Fruit fly (Drosophila melanogaster) whole organism, embryonic: ENCODE results near the gene Obp99c.

Experiments
- Antp ChIP-seq: fragments of 200-800 bp; sonication (Bioruptor generic); optimal IDR thresholded peaks from 3 replicates; lab custom pipeline; 2016; ENCODE audit warnings: missing biosample characterization, missing genetic modification characterization
- B-H1 ChIP-seq: fragments of 200-800 bp; sonication (Bioruptor generic); IDR thresholded peaks from 3 replicates; pipeline ENCODE4 v1.3.6; 2022; ENCODE audit warnings: missing biosample characterization, missing genetic modification characterization
- Bgb ChIP-seq: fragments of 200-800 bp; sonication (Bioruptor generic); IDR thresholded peaks from 2 replicates; pipeline ENCODE4 v1.3.6; 2022; ENCODE audit warnings: missing biosample characterization, missing genetic modification characterization; ENCODE audit not compliant: partially characterized antibody
- CG10462 ChIP-seq: fragments of 200-800 bp; sonication (Bioruptor generic); optimal IDR thresholded peaks from 2 replicates; lab custom pipeline; 2016; ENCODE audit warnings: missing biosample characterization, missing genetic modification characterization
- CG12744 ChIP-seq: fragments of 200-800 bp; sonication (Bioruptor generic); optimal IDR thresholded peaks from 2 replicates; lab custom pipeline; 2016; ENCODE audit warnings: missing biosample characterization, missing genetic modification characterization
- CG13296 ChIP-seq: fragments of 200-800 bp; sonication (Bioruptor generic); optimal IDR thresholded peaks from 3 replicates; lab custom pipeline; 2018; ENCODE audit warnings: missing biosample characterization, mild to moderate bottlenecking, missing genetic modification characterization
- CG13894 ChIP-seq: fragments of 200-800 bp; sonication (Bioruptor generic); optimal IDR thresholded peaks from 3 replicates; lab custom pipeline; 2018; ENCODE audit warnings: missing biosample characterization, mild to moderate bottlenecking, missing genetic modification characterization, moderate library complexity
- CG14014 ChIP-seq: fragments of 200-800 bp; sonication (Bioruptor generic); IDR thresholded peaks from 2 replicates; pipeline ENCODE4 v1.3.6; 2022; ENCODE audit warnings: missing biosample characterization, missing genetic modification characterization
- CG15696 ChIP-seq: fragments of 200-800 bp; sonication (Bioruptor generic); optimal IDR thresholded peaks from 2 replicates; lab custom pipeline; 2019; ENCODE audit warnings: missing biosample characterization, mild to moderate bottlenecking, missing genetic modification characterization, moderate library complexity
- CG18011 ChIP-seq: fragments of 200-800 bp; sonication (Bioruptor generic); optimal IDR thresholded peaks from 2 replicates; lab custom pipeline; 2017; ENCODE audit warnings: missing biosample characterization, missing genetic modification characterization, mild to moderate bottlenecking, moderate library complexity, missing genotype
- CG31365 ChIP-seq: fragments of 200-800 bp; sonication (Bioruptor generic); optimal IDR thresholded peaks from 2 replicates; lab custom pipeline; 2018; ENCODE audit warnings: missing biosample characterization, mild to moderate bottlenecking, missing genetic modification characterization
- CG3281 ChIP-seq: fragments of 200-800 bp; sonication (Bioruptor generic); optimal IDR thresholded peaks from 3 replicates; lab custom pipeline; 2017; ENCODE audit warnings: missing biosample characterization, mild to moderate bottlenecking, missing genetic modification characterization
- CG34224 ChIP-seq: fragments of 200-800 bp; sonication (Bioruptor generic); IDR thresholded peaks from 3 replicates; pipeline ENCODE4 v1.3.6; 2022; ENCODE audit warnings: missing biosample characterization, missing genetic modification characterization; ENCODE audit not compliant: partially characterized antibody
- CG4707 ChIP-seq: fragments of 200-800 bp; sonication (Bioruptor generic); optimal IDR thresholded peaks from 2 replicates; lab custom pipeline; 2018; ENCODE audit warnings: missing biosample characterization, mild to moderate bottlenecking, missing genetic modification characterization, moderate library complexity
- CG4854 ChIP-seq: fragments of 200-800 bp; sonication (Bioruptor generic); optimal IDR thresholded peaks from 2 replicates; lab custom pipeline; 2016; ENCODE audit warnings: missing biosample characterization, missing genetic modification characterization, inconsistent platforms
- CG6689 ChIP-seq: fragments of 200-800 bp; sonication (Bioruptor generic); IDR thresholded peaks from 2 replicates; pipeline ENCODE4 v1.3.6; 2022; ENCODE audit warnings: missing biosample characterization, missing genetic modification characterization
- CG8359 ChIP-seq: fragments of 200-800 bp; sonication (Bioruptor generic); optimal IDR thresholded peaks from 2 replicates; lab custom pipeline; 2017; ENCODE audit warnings: missing biosample characterization, mild to moderate bottlenecking, missing genetic modification characterization, borderline replicate concordance
- CG8478 ChIP-seq: fragments of >200 bp; optimal IDR thresholded peaks from 2 replicates; lab custom pipeline; 2018
- CG8924 ChIP-seq: fragments of 200-800 bp; optimal IDR thresholded peaks from 3 replicates; lab custom pipeline; 2019; ENCODE audit warnings: missing biosample characterization, mild to moderate bottlenecking, missing genetic modification characterization, moderate library complexity
- CG9727 ChIP-seq: fragments of 200-800 bp; sonication (Bioruptor generic); optimal IDR thresholded peaks from 3 replicates; lab custom pipeline; 2017; ENCODE audit warnings: missing biosample characterization, mild to moderate bottlenecking, missing genetic modification characterization
- Chrac-16 ChIP-seq: fragments of 200-800 bp; sonication (Bioruptor generic); optimal IDR thresholded peaks from 3 replicates; lab custom pipeline; 2016; ENCODE audit warnings: missing biosample characterization, missing genetic modification characterization
- CrebB ChIP-seq: fragments of 200-800 bp; sonication (Bioruptor generic); optimal IDR thresholded peaks from 3 replicates; lab custom pipeline; 2018; ENCODE audit warnings: missing biosample characterization, mild to moderate bottlenecking, missing genetic modification characterization
- Ets65A ChIP-seq: fragments of 200-800 bp; sonication (Bioruptor generic); peaks from one replicate; lab custom pipeline; 2016; ENCODE audit warnings: missing biosample characterization, missing genetic modification characterization
- Gsc ChIP-seq: fragments of 200-800 bp; sonication (Bioruptor generic); IDR thresholded peaks from 2 replicates; pipeline ENCODE4 v1.3.6; 2022; ENCODE audit warnings: missing biosample characterization, missing genetic modification characterization
- HLH54F ChIP-seq: fragments of 200-800 bp; sonication (Bioruptor generic); optimal IDR thresholded peaks from 3 replicates; lab custom pipeline; 2016; ENCODE audit warnings: missing biosample characterization, missing genetic modification characterization
- Hmx ChIP-seq: fragments of 200-800 bp; sonication (Bioruptor generic); optimal IDR thresholded peaks from 2 replicates; lab custom pipeline; 2016; ENCODE audit warnings: missing biosample characterization, missing genetic modification characterization
- Hr51 ChIP-seq, 2 experiments: fragments of 200-800 bp; sonication (Bioruptor generic); optimal IDR thresholded peaks; 2 replicates in 1 of 2; 3 replicates in 1 of 2; lab custom pipeline; 2016 to 2018; ENCODE audit warnings: missing biosample characterization in 2 of 2, missing genetic modification characterization in 2 of 2, mild to moderate bottlenecking in 1 of 2, moderate library complexity in 1 of 2
- Kr ChIP-seq: fragments of 200-800 bp; sonication (Bioruptor generic); optimal IDR thresholded peaks from 2 replicates; lab custom pipeline; 2017; ENCODE audit warnings: missing biosample characterization, mild to moderate bottlenecking, missing genetic modification characterization
- Oli ChIP-seq: fragments of 200-800 bp; sonication (Bioruptor generic); optimal IDR thresholded peaks from 2 replicates; lab custom pipeline; 2018; ENCODE audit warnings: missing biosample characterization, mild to moderate bottlenecking, missing genetic modification characterization, moderate library complexity
- PHDP ChIP-seq: fragments of 200-800 bp; sonication (Bioruptor generic); optimal IDR thresholded peaks from 3 replicates; lab custom pipeline; 2018; ENCODE audit warnings: missing biosample characterization, mild to moderate bottlenecking, missing genetic modification characterization, moderate library complexity
- Poxn ChIP-seq: fragments of 200-800 bp; sonication (Bioruptor generic); IDR thresholded peaks from 2 replicates; pipeline ENCODE4 v1.3.6; 2022; ENCODE audit warnings: missing biosample characterization, missing genetic modification characterization
- Sry-β ChIP-seq: fragments of 200-800 bp; sonication (Bioruptor generic); optimal IDR thresholded peaks from 2 replicates; lab custom pipeline; 2018; ENCODE audit warnings: missing biosample characterization, mild to moderate bottlenecking, missing genetic modification characterization, moderate library complexity
- ac ChIP-seq: fragments of 200-800 bp; sonication (Bioruptor generic); optimal IDR thresholded peaks from 3 replicates; lab custom pipeline; 2017; ENCODE audit warnings: missing biosample characterization, mild to moderate bottlenecking, missing genetic modification characterization
- al ChIP-seq: fragments of 200-800 bp; sonication (Bioruptor generic); IDR thresholded peaks from 2 replicates; pipeline ENCODE4 v1.3.6; 2022; ENCODE audit warnings: missing biosample characterization, missing genetic modification characterization
- cg ChIP-seq: fragments of 200-800 bp; sonication (Bioruptor generic); optimal IDR thresholded peaks from 3 replicates; lab custom pipeline; 2019; ENCODE audit warnings: missing biosample characterization, mild to moderate bottlenecking, missing genetic modification characterization, moderate library complexity
- chm ChIP-seq: fragments of 200-800 bp; sonication (Bioruptor generic); IDR thresholded peaks from 2 replicates; pipeline ENCODE4 v1.3.6; 2022; ENCODE audit warnings: missing biosample characterization, missing genetic modification characterization
- crc ChIP-seq: fragments of 200-800 bp; sonication (Bioruptor generic); optimal IDR thresholded peaks from 2 replicates; lab custom pipeline; 2016; ENCODE audit warnings: missing biosample characterization, missing genetic modification characterization
- disco-r ChIP-seq: fragments of 200-800 bp; sonication (Bioruptor generic); optimal IDR thresholded peaks from 2 replicates; lab custom pipeline; 2016; ENCODE audit warnings: missing biosample characterization, missing genetic modification characterization
- eve ChIP-seq, 2 experiments: fragments of >200 bp; optimal IDR thresholded peaks; 2 replicates each; lab custom pipeline; 2017; ENCODE audit warnings: missing biosample characterization in 2 of 2, missing genetic modification characterization in 2 of 2
- gfzf ChIP-seq: fragments of 200-800 bp; sonication (Bioruptor generic); optimal IDR thresholded peaks from 2 replicates; lab custom pipeline; 2016; ENCODE audit warnings: missing biosample characterization, mild to moderate bottlenecking, missing genetic modification characterization, moderate library complexity
- jigr1 ChIP-seq: fragments of 200-800 bp; sonication (Bioruptor generic); IDR thresholded peaks from 3 replicates; pipeline ENCODE4 v1.3.6; 2022; ENCODE audit warnings: missing biosample characterization, missing genetic modification characterization
- kah ChIP-seq: fragments of 200-800 bp; sonication (Bioruptor generic); optimal IDR thresholded peaks from 2 replicates; lab custom pipeline; 2018; ENCODE audit warnings: missing biosample characterization, mild to moderate bottlenecking, missing genetic modification characterization
- oc ChIP-seq: fragments of 200-800 bp; sonication (Bioruptor generic); optimal IDR thresholded peaks from 2 replicates; lab custom pipeline; 2018; ENCODE audit warnings: missing biosample characterization, mild to moderate bottlenecking, missing genetic modification characterization, moderate library complexity
- onecut ChIP-seq: fragments of 200-800 bp; sonication (Bioruptor generic); IDR thresholded peaks from 2 replicates; pipeline ENCODE4 v1.3.6; 2022; ENCODE audit warnings: missing biosample characterization, missing genetic modification characterization
- pum ChIP-seq: fragments of 200-800 bp; sonication (Bioruptor generic); optimal IDR thresholded peaks from 2 replicates; lab custom pipeline; 2016; ENCODE audit warnings: missing biosample characterization, missing genetic modification characterization
- repo ChIP-seq: fragments of 200-800 bp; sonication (Bioruptor generic); optimal IDR thresholded peaks from 2 replicates; lab custom pipeline; 2016; ENCODE audit warnings: missing biosample characterization, missing genetic modification characterization
- sr ChIP-seq: fragments of 200-800 bp; sonication (Bioruptor generic); IDR thresholded peaks from 3 replicates; pipeline ENCODE4 v1.3.6; 2022; ENCODE audit warnings: missing biosample characterization, missing genetic modification characterization
- stwl ChIP-seq: fragments of 200-800 bp; sonication (Bioruptor generic); optimal IDR thresholded peaks from 3 replicates; lab custom pipeline; 2018; ENCODE audit warnings: missing biosample characterization, mild to moderate bottlenecking, missing genetic modification characterization, moderate library complexity
- toy ChIP-seq: fragments of 200-800 bp; sonication (Bioruptor generic); IDR thresholded peaks from 2 replicates; pipeline ENCODE4 v1.3.6; 2022; ENCODE audit warnings: missing biosample characterization, missing genetic modification characterization
- trh ChIP-seq: fragments of 200-800 bp; sonication (Bioruptor generic); optimal IDR thresholded peaks from 2 replicates; lab custom pipeline; 2016; ENCODE audit warnings: missing biosample characterization, missing genetic modification characterization
- zen ChIP-seq: fragments of 200-800 bp; sonication (Bioruptor generic); optimal IDR thresholded peaks from 3 replicates; lab custom pipeline; 2018; ENCODE audit warnings: missing biosample characterization, mild to moderate bottlenecking, missing genetic modification characterization, moderate library complexity
- zf30C ChIP-seq: fragments of 200-800 bp; sonication (Bioruptor generic); optimal IDR thresholded peaks from 3 replicates; lab custom pipeline; 2018; ENCODE audit warnings: missing biosample characterization, mild to moderate bottlenecking, missing genetic modification characterization

Gene Obp99c

DNA sequence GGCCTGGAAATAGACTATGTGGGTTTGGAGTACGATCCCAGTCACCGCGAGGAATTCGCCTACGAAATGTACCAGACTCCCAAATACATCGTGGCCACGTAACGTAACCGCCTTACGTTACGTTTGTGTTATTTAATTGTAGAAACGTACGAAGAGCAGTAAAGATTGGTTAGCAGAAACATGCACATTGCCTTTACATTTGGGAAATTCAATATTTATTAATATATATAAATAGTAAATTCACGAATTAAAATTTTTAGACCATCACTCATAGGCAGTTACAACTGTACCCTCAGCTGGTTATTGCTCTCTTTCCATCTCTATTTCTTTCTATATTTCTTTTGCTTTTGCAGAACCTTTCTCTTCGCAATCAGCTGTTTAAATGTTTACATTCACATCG is 48.8 kb upstream of the Obp99c start, which contains the start of gene Gnpnat (continued):
- TF ChIP-seq jigr1 (GFP tag; lab: Robert Waterston, UW) = no peak
- TF ChIP-seq repo (GFP tag; lab: Kevin White, UChicago) = no peak
- TF ChIP-seq CG34224 = no peak
- peak; percentile 60 for TF ChIP-seq CG9727 (GFP tag; lab: Kevin White, UChicago)
- TF ChIP-seq Hr51 (GFP tag; optimal IDR thresholded peaks at IDR 0.05; lab: Kevin White, UChicago) = peak in 1 of 2 experiments; percentile 57
- TF ChIP-seq Oli = peak; percentile 48
- no peak for TF ChIP-seq zf30C (GFP tag; lab: Kevin White, UChicago)
- peak; percentile 36 for TF ChIP-seq oc (tag; lab: Kevin White, UChicago)
- no peak for TF ChIP-seq CG12744 (GFP tag; lab: Kevin White, UChicago)
- peak; percentile 50 for TF ChIP-seq CG13296 (GFP tag; lab: Kevin White, UChicago)
- TF ChIP-seq Hmx (GFP tag; lab: Kevin White, UChicago) = no peak
- peak; percentile 55 for TF ChIP-seq CG3281 (GFP tag; lab: Kevin White, UChicago)
- TF ChIP-seq Poxn = no peak
- TF ChIP-seq CG8478 = no peak
- no peak for TF ChIP-seq eve (GFP tag; optimal IDR thresholded peaks at IDR 0.05; lab: Kevin White, UChicago)
- TF ChIP-seq CG4707 (GFP tag; lab: Kevin White, UChicago) = no peak
- TF ChIP-seq zen (tag; lab: Kevin White, UChicago) = peak; percentile 31
- TF ChIP-seq sr (GFP tag; lab: Robert Waterston, UW) = no peak
- peak; percentile 46 for TF ChIP-seq CG15696 (tag; lab: Kevin White, UChicago)
- TF ChIP-seq CG8924 (tag; lab: Kevin White, UChicago) = peak; percentile 57
- no peak for TF ChIP-seq Gsc (GFP tag; lab: Robert Waterston, UW)
- no peak for TF ChIP-seq CG18011 (GFP tag; lab: Kevin White, UChicago)
- TF ChIP-seq gfzf (GFP tag; lab: Kevin White, UChicago) = no peak
- TF ChIP-seq pum = no peak
- no peak for TF ChIP-seq cg (GFP tag; lab: Kevin White, UChicago)
- peak; percentile 5 for TF ChIP-seq Chrac-16
- peak; percentile 19 for TF ChIP-seq CG10462 (GFP tag; lab: Kevin White, UChicago)
- TF ChIP-seq ac (GFP tag; lab: Kevin White, UChicago) = no peak
- no peak for TF ChIP-seq chm
- TF ChIP-seq CG13894 = peak; percentile 26
- TF ChIP-seq Antp = no peak
- no peak for TF ChIP-seq al (GFP tag; lab: Robert Waterston, UW)
- no peak for TF ChIP-seq kah (GFP tag; lab: Kevin White, UChicago)
- no peak for TF ChIP-seq disco-r (GFP tag; lab: Kevin White, UChicago)
- TF ChIP-seq CG6689 (GFP tag; lab: Robert Waterston, UW) = no peak
- no peak for TF ChIP-seq CG31365 (tag; lab: Kevin White, UChicago)
- no peak for TF ChIP-seq Kr (GFP tag; lab: Kevin White, UChicago)
- TF ChIP-seq CG4854 (GFP tag; lab: Kevin White, UChicago) = no peak
- no peak for TF ChIP-seq trh
- TF ChIP-seq CG14014 (GFP tag; lab: Robert Waterston, UW) = no peak
- TF ChIP-seq onecut (GFP tag; lab: Robert Waterston, UW) = peak; percentile 58
- TF ChIP-seq PHDP (tag; lab: Kevin White, UChicago) = peak; percentile 67
- no peak for TF ChIP-seq Bgb (GFP tag; lab: Robert Waterston, UW)
- peak; percentile 5 for TF ChIP-seq CrebB (tag; lab: Kevin White, UChicago)
- TF ChIP-seq stwl (tag; lab: Kevin White, UChicago) = no peak
- TF ChIP-seq crc (GFP tag; lab: Kevin White, UChicago) = no peak
- TF ChIP-seq Sry-β (GFP tag; lab: Kevin White, UChicago) = no peak
- TF ChIP-seq CG8359 (GFP tag; lab: Kevin White, UChicago) = no peak
- no peak for TF ChIP-seq HLH54F (GFP tag; lab: Kevin White, UChicago)
- TF ChIP-seq Ets65A (GFP tag; lab: Kevin White, UChicago) = no peak
- TF ChIP-seq B-H1 (GFP tag; lab: Robert Waterston, UW) = no peak
- no peak for TF ChIP-seq toy
